Worm (Caenorhabditis elegans): Measurements from ENCODE around the gene F55H2.5.

ce11 chrIII:9482423-9482993 lies 28.8 kb upstream of the F55H2.5 start:
- TF ChIP-seq C08G9.2 (tag; optimal IDR thresholded peaks at IDR 0.05) (no peak), tbx-2 (tag; optimal IDR thresholded peaks at IDR 0.05) (no peak), hlh-30 (tag; optimal IDR thresholded peaks at IDR 0.05; ENCODE audit: insufficient read depth) (no peak), dve-1 (tag; optimal IDR thresholded peaks at IDR 0.05) (no peak), ceh-45 (GFP tag; IDR thresholded peaks at IDR 0.05) (no peak), nhr-11 (tag; optimal IDR thresholded peaks at IDR 0.05) (no peak), pag-3 (tag; optimal IDR thresholded peaks at IDR 0.05; ENCODE audit: borderline replicate concordance) (no peak), ama-1 (optimal IDR thresholded peaks at IDR 0.05) (no peak), nfya-1 (tag; optimal IDR thresholded peaks at IDR 0.05) (no peak), pha-4 (tag; optimal IDR thresholded peaks at IDR 0.05) (no peak), hlh-6 (tag; optimal IDR thresholded peaks at IDR 0.05) (no peak)
